Fruit fly (Drosophila melanogaster) whole organism, embryonic: ENCODE data around the gene CG9919.
A peak's percentile ranks its signal among the peaks of the same experiment; 100 is the strongest.

ENCODE experiments used
- B-H1 ChIP-seq: fragments of 200-800 bp; sonication (Bioruptor generic); IDR thresholded peaks from 3 replicates; pipeline ENCODE4 v1.3.6; 2022; ENCODE audit warnings: missing biosample characterization, missing genetic modification characterization
- CG10147 ChIP-seq: fragments of 200-800 bp; sonication (Bioruptor generic); optimal IDR thresholded peaks from 2 replicates; lab custom pipeline; 2019; ENCODE audit warnings: missing biosample characterization, mild to moderate bottlenecking, missing genetic modification characterization, moderate library complexity
- CG10209 ChIP-seq: fragments of 200-800 bp; sonication (Bioruptor generic); optimal IDR thresholded peaks from 3 replicates; lab custom pipeline; 2017; ENCODE audit warnings: missing biosample characterization, mild to moderate bottlenecking, missing genetic modification characterization, missing genetic modification reagents
- CG11504 ChIP-seq: fragments of 200-800 bp; sonication (Bioruptor generic); optimal IDR thresholded peaks from 3 replicates; lab custom pipeline; 2019; ENCODE audit warnings: missing biosample characterization, mild to moderate bottlenecking, missing genetic modification characterization, moderate library complexity
- CG11723 ChIP-seq: fragments of 200-800 bp; sonication (Bioruptor generic); optimal IDR thresholded peaks from 2 replicates; lab custom pipeline; 2017; ENCODE audit warnings: missing biosample characterization, mild to moderate bottlenecking, missing genetic modification characterization
- CG14014 ChIP-seq: fragments of 200-800 bp; sonication (Bioruptor generic); IDR thresholded peaks from 2 replicates; pipeline ENCODE4 v1.3.6; 2022; ENCODE audit warnings: missing biosample characterization, missing genetic modification characterization
- CG14710 ChIP-seq: fragments of 200-800 bp; sonication (Bioruptor generic); optimal IDR thresholded peaks from 3 replicates; lab custom pipeline; 2019; ENCODE audit warnings: missing biosample characterization, mild to moderate bottlenecking, missing genetic modification characterization, moderate library complexity
- CG15073 ChIP-seq: fragments of 200-800 bp; sonication (Bioruptor generic); optimal IDR thresholded peaks from 2 replicates; lab custom pipeline; 2016; ENCODE audit warnings: missing biosample characterization, missing genetic modification characterization
- CG16779 ChIP-seq: fragments of 200-800 bp; sonication (Bioruptor generic); IDR thresholded peaks from 2 replicates; pipeline ENCODE4 v1.3.6; 2022; ENCODE audit warnings: missing biosample characterization, missing genetic modification characterization
- CG17186 ChIP-seq: fragments of 200-800 bp; sonication (Bioruptor generic); optimal IDR thresholded peaks from 3 replicates; lab custom pipeline; 2017; ENCODE audit warnings: missing biosample characterization, missing genetic modification reagents, missing genetic modification characterization
- CG17612 ChIP-seq: fragments of 200-800 bp; sonication (Bioruptor generic); IDR thresholded peaks from 2 replicates; pipeline ENCODE4 v1.3.6; 2022; ENCODE audit warnings: missing biosample characterization, missing genetic modification characterization
- CG30431 ChIP-seq: fragments of 200-800 bp; sonication (Bioruptor generic); optimal IDR thresholded peaks from 2 replicates; lab custom pipeline; 2017; ENCODE audit warnings: missing biosample characterization, missing genetic modification characterization
- CG3163 ChIP-seq: fragments of 200-800 bp; sonication (Bioruptor generic); optimal IDR thresholded peaks from 3 replicates; lab custom pipeline; 2016; ENCODE audit warnings: missing biosample characterization, missing genetic modification characterization
- CG32532 ChIP-seq: fragments of 200-800 bp; sonication (Bioruptor generic); IDR thresholded peaks from 2 replicates; pipeline ENCODE4 v1.3.6; 2022; ENCODE audit warnings: missing biosample characterization, missing genetic modification characterization
- CG3407 ChIP-seq: fragments of 200-800 bp; sonication (Bioruptor generic); optimal IDR thresholded peaks from 2 replicates; lab custom pipeline; 2018; ENCODE audit warnings: missing biosample characterization, mild to moderate bottlenecking, missing genetic modification characterization
- CG34376 ChIP-seq: fragments of 200-800 bp; sonication (Bioruptor generic); optimal IDR thresholded peaks from 2 replicates; lab custom pipeline; 2018; ENCODE audit warnings: missing biosample characterization, mild to moderate bottlenecking, missing genetic modification characterization
- CG3838 ChIP-seq: fragments of 200-800 bp; sonication (Bioruptor generic); optimal IDR thresholded peaks from 3 replicates; lab custom pipeline; 2016; ENCODE audit warnings: missing biosample characterization, missing genetic modification characterization
- CG4282 ChIP-seq: fragments of 200-800 bp; sonication (Bioruptor generic); optimal IDR thresholded peaks from 2 replicates; lab custom pipeline; 2016; ENCODE audit warnings: missing biosample characterization, missing genetic modification characterization
- CG43689 ChIP-seq: fragments of 200-800 bp; sonication (Bioruptor generic); IDR thresholded peaks from 2 replicates; pipeline ENCODE4 v1.3.6; 2022; ENCODE audit warnings: missing biosample characterization, missing genetic modification characterization
- CG7963 ChIP-seq: fragments of 200-800 bp; sonication (Bioruptor generic); IDR thresholded peaks from 3 replicates; pipeline ENCODE4 v1.3.6; 2022; ENCODE audit warnings: missing biosample characterization, missing genetic modification characterization; ENCODE audit not compliant: partially characterized antibody
- CG8290 ChIP-seq, 3 experiments: fragments of 200-800 bp; sonication (Bioruptor generic); optimal IDR thresholded peaks; 2 replicates each; lab custom pipeline; 2016 to 2019; ENCODE audit warnings: missing biosample characterization in 3 of 3, missing genetic modification characterization in 3 of 3, mild to moderate bottlenecking in 2 of 3, moderate library complexity in 1 of 3
- Chrac-16 ChIP-seq: fragments of 200-800 bp; sonication (Bioruptor generic); optimal IDR thresholded peaks from 3 replicates; lab custom pipeline; 2016; ENCODE audit warnings: missing biosample characterization, missing genetic modification characterization
- CoRest ChIP-seq: fragments of 200-800 bp; sonication (Bioruptor generic); optimal IDR thresholded peaks from 3 replicates; lab custom pipeline; 2018; ENCODE audit warnings: missing biosample characterization, mild to moderate bottlenecking, missing genetic modification characterization, moderate library complexity
- CrebB ChIP-seq: fragments of 200-800 bp; sonication (Bioruptor generic); optimal IDR thresholded peaks from 3 replicates; lab custom pipeline; 2018; ENCODE audit warnings: missing biosample characterization, mild to moderate bottlenecking, missing genetic modification characterization
- D19B ChIP-seq: fragments of 200-800 bp; sonication (Bioruptor generic); optimal IDR thresholded peaks from 2 replicates; lab custom pipeline; 2017; ENCODE audit warnings: missing biosample characterization, mild to moderate bottlenecking, missing genetic modification characterization
- ERR ChIP-seq: fragments of 200-800 bp; sonication (Bioruptor generic); optimal IDR thresholded peaks from 2 replicates; lab custom pipeline; 2016; ENCODE audit warnings: missing biosample characterization, missing genetic modification characterization
- Ets97D ChIP-seq: fragments of 200-800 bp; sonication (Bioruptor generic); optimal IDR thresholded peaks from 3 replicates; lab custom pipeline; 2016; ENCODE audit warnings: missing biosample characterization, missing genetic modification characterization
- HLH3B ChIP-seq: fragments of 200-800 bp; sonication (Bioruptor generic); IDR thresholded peaks from 2 replicates; pipeline ENCODE4 v1.3.6; 2022; ENCODE audit warnings: missing biosample characterization, missing genetic modification characterization
- Lim3 ChIP-seq: fragments of 200-800 bp; sonication (Bioruptor generic); IDR thresholded peaks from 2 replicates; pipeline ENCODE4 v1.3.6; 2022; ENCODE audit warnings: missing biosample characterization, missing genetic modification characterization
- Nf-YC ChIP-seq: fragments of 200-800 bp; optimal IDR thresholded peaks from 3 replicates; lab custom pipeline; 2019; ENCODE audit warnings: missing biosample characterization, mild to moderate bottlenecking, missing genetic modification characterization, moderate library complexity
- Taf1 ChIP-seq: fragments of 200-800 bp; sonication (Bioruptor generic); IDR thresholded peaks from 2 replicates; pipeline ENCODE4 v1.3.6; 2022; ENCODE audit warnings: missing biosample characterization, missing genetic modification characterization
- Vsx1 ChIP-seq: fragments of 200-800 bp; sonication (Bioruptor generic); optimal IDR thresholded peaks from 2 replicates; lab custom pipeline; 2017; ENCODE audit warnings: missing biosample characterization, mild to moderate bottlenecking, missing genetic modification characterization, missing genetic modification reagents
- YL-1 ChIP-seq: fragments of 200-800 bp; sonication (Bioruptor generic); optimal IDR thresholded peaks from 3 replicates; lab custom pipeline; 2017; ENCODE audit warnings: missing biosample characterization, mild to moderate bottlenecking, missing genetic modification characterization
- az2 ChIP-seq: fragments of 200-800 bp; sonication (Bioruptor generic); optimal IDR thresholded peaks from 3 replicates; lab custom pipeline; 2016; ENCODE audit warnings: missing biosample characterization, missing genetic modification characterization
- br ChIP-seq: fragments of >200 bp; optimal IDR thresholded peaks from 2 replicates; lab custom pipeline; 2017
- disco-r ChIP-seq: fragments of 200-800 bp; sonication (Bioruptor generic); optimal IDR thresholded peaks from 2 replicates; lab custom pipeline; 2016; ENCODE audit warnings: missing biosample characterization, missing genetic modification characterization
- esg ChIP-seq: fragments of 200-800 bp; sonication (Bioruptor generic); conservative IDR thresholded peaks from 2 replicates; pipeline ENCODE4 v1.3.6; 2022; ENCODE audit warnings: missing biosample characterization, missing genetic modification characterization
- fd102C ChIP-seq: fragments of 200-800 bp; sonication (Bioruptor generic); optimal IDR thresholded peaks from 2 replicates; lab custom pipeline; 2018; ENCODE audit warnings: missing biosample characterization, mild to moderate bottlenecking, missing genetic modification characterization, moderate library complexity
- fd3F ChIP-seq: fragments of 200-800 bp; sonication (Bioruptor generic); optimal IDR thresholded peaks from 2 replicates; lab custom pipeline; 2018; ENCODE audit warnings: missing biosample characterization, mild to moderate bottlenecking, missing genetic modification characterization, moderate library complexity
- gem ChIP-seq: fragments of 200-800 bp; sonication (Bioruptor generic); optimal IDR thresholded peaks from 2 replicates; lab custom pipeline; 2019; ENCODE audit warnings: missing biosample characterization, mild to moderate bottlenecking, missing genetic modification characterization, moderate library complexity
- hth ChIP-seq: fragments of >200 bp; optimal IDR thresholded peaks from 2 replicates; lab custom pipeline; 2017; ENCODE audit warnings: inconsistent platforms
- kah ChIP-seq: fragments of 200-800 bp; sonication (Bioruptor generic); optimal IDR thresholded peaks from 2 replicates; lab custom pipeline; 2018; ENCODE audit warnings: missing biosample characterization, mild to moderate bottlenecking, missing genetic modification characterization
- ken ChIP-seq: fragments of 200-800 bp; sonication (Bioruptor generic); IDR thresholded peaks from 3 replicates; pipeline ENCODE4 v1.3.6; 2022; ENCODE audit warnings: missing biosample characterization, missing genetic modification characterization
- nerfin-2 ChIP-seq: fragments of 200-800 bp; sonication (Bioruptor generic); IDR thresholded peaks from 2 replicates; pipeline ENCODE4 v1.3.6; 2022; ENCODE audit warnings: missing biosample characterization, missing genetic modification characterization; ENCODE audit not compliant: partially characterized antibody
- oc ChIP-seq: fragments of 200-800 bp; sonication (Bioruptor generic); optimal IDR thresholded peaks from 2 replicates; lab custom pipeline; 2018; ENCODE audit warnings: missing biosample characterization, mild to moderate bottlenecking, missing genetic modification characterization, moderate library complexity
- salm ChIP-seq: fragments of 200-800 bp; sonication (Bioruptor generic); optimal IDR thresholded peaks from 2 replicates; lab custom pipeline; 2018; ENCODE audit warnings: missing biosample characterization, mild to moderate bottlenecking, missing genetic modification characterization
- sisA ChIP-seq: fragments of 200-800 bp; sonication (Bioruptor generic); IDR thresholded peaks from 2 replicates; pipeline ENCODE4 v1.3.6; 2022; ENCODE audit warnings: missing biosample characterization, missing genetic modification characterization
- sob ChIP-seq: fragments of 200-800 bp; sonication (Bioruptor generic); IDR thresholded peaks from 2 replicates; pipeline ENCODE4 v1.3.6; 2022; ENCODE audit warnings: missing biosample characterization, missing genetic modification characterization
- stc ChIP-seq: fragments of 200-800 bp; sonication (Bioruptor generic); IDR thresholded peaks from 2 replicates; pipeline ENCODE4 v1.3.6; 2022; ENCODE audit warnings: missing biosample characterization, missing genetic modification characterization
- tll ChIP-seq, 2 experiments: fragments of 200-800 bp in 1 of 2; fragments of >200 bp in 1 of 2; sonication (Bioruptor generic) in 1 of 2; optimal IDR thresholded peaks; 2 replicates each; lab custom pipeline; 2017 to 2019; ENCODE audit warnings: missing biosample characterization in 2 of 2, missing genetic modification characterization in 2 of 2, mild to moderate bottlenecking in 1 of 2, moderate library complexity in 1 of 2
- wek ChIP-seq: fragments of 200-800 bp; sonication (Bioruptor generic); optimal IDR thresholded peaks from 3 replicates; lab custom pipeline; 2018; ENCODE audit warnings: missing biosample characterization, mild to moderate bottlenecking, missing genetic modification characterization, moderate library complexity

CG9919 gene

DNA sequence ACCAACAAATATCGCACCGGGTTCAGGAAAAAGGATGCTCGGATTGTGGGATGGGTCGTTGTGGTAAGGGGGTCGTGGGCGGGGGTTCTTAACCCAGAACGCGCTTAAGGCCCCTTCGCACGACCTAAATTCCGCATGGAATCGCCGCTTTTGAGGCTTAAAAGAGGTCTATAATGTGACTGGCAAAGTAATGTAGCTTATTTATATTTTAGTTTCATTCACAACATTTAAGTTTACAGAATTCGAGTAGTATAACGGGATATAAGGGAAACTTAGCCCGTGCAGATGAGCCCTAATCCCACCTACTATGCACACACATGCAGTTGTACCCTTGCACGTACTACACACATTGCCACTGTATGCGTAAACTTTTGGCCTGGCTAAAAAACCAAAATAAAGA, 51.8 kb downstream of the CG9919 start (continued):
- TF ChIP-seq CG8290 (GFP tag; optimal IDR thresholded peaks at IDR 0.05; lab: Kevin White, UChicago) (peak; percentile 27), CG8290 (tag; optimal IDR thresholded peaks at IDR 0.05; lab: Kevin White, UChicago) (peak; percentile 63 to 79), Vsx1 (peak; percentile 80), CG32532 (peak; percentile 81), CG16779 (0 out of 2 replicates have a peak, but pooled peaks have one; percentile 62), CG3838 (peak; percentile 12), CG11723 (GFP tag; lab: Kevin White, UChicago) (peak; percentile 87), Ets97D (GFP tag; lab: Kevin White, UChicago) (no peak), CG14710 (peak; percentile 91), CG11504 (tag; lab: Kevin White, UChicago) (peak; percentile 82), CG30431 (GFP tag; lab: Kevin White, UChicago) (peak; percentile 89), HLH3B (GFP tag; lab: Robert Waterston, UW) (peak; percentile 85), YL-1 (GFP tag; lab: Kevin White, UChicago) (peak; percentile 51), oc (tag; lab: Kevin White, UChicago) (peak; percentile 75), CoRest (tag; lab: Kevin White, UChicago) (peak; percentile 80), wek (GFP tag; lab: Kevin White, UChicago) (peak; percentile 75), CG17186 (GFP tag; lab: Kevin White, UChicago) (peak; percentile 56), kah (GFP tag; lab: Kevin White, UChicago) (peak; percentile 76), esg (GFP tag; lab: Robert Waterston, UW) (peak; percentile 66), az2 (GFP tag; lab: Kevin White, UChicago) (peak; percentile 71), tll (GFP tag; optimal IDR thresholded peaks at IDR 0.05; lab: Kevin White, UChicago) (no peak), CrebB (tag; lab: Kevin White, UChicago) (peak; percentile 78), fd3F (GFP tag; lab: Kevin White, UChicago) (peak; percentile 72), ERR (GFP tag; lab: Kevin White, UChicago) (no peak), hth (lab: Kevin White, UChicago) (no peak), gem (peak; percentile 89), CG10209 (GFP tag; lab: Kevin White, UChicago) (peak; percentile 83), B-H1 (GFP tag; lab: Robert Waterston, UW) (peak; percentile 65), CG10147 (GFP tag; lab: Kevin White, UChicago) (peak; percentile 71), CG17612 (GFP tag; lab: Robert Waterston, UW) (peak; percentile 47; the same call in 1 of the 2 replicates), nerfin-2 (GFP tag; lab: Robert Waterston, UW) (no peak), Taf1 (GFP tag; lab: Robert Waterston, UW) (peak; percentile 56; the same call in 1 of the 2 replicates), Nf-YC (peak; percentile 82), sob (peak; percentile 59; the same call in 1 of the 2 replicates), CG34376 (GFP tag; lab: Kevin White, UChicago) (peak; percentile 69), CG4282 (no peak), D19B (GFP tag; lab: Kevin White, UChicago) (peak; percentile 35), CG7963 (GFP tag; lab: Robert Waterston, UW) (no peak), CG3407 (GFP tag; lab: Kevin White, UChicago) (peak; percentile 75), ken (GFP tag; lab: Robert Waterston, UW) (peak; percentile 83), CG15073 (GFP tag; lab: Kevin White, UChicago) (no peak), CG3163 (GFP tag; lab: Kevin White, UChicago) (no peak), Lim3 (GFP tag; lab: Robert Waterston, UW) (no peak), sisA (GFP tag; lab: Robert Waterston, UW) (peak; percentile 79), br (lab: Kevin White, UChicago) (no peak), CG43689 (GFP tag; lab: Robert Waterston, UW) (peak; percentile 45; the same call in 1 of the 2 replicates), stc (GFP tag; lab: Robert Waterston, UW) (peak; percentile 85), fd102C (peak; percentile 79), disco-r (GFP tag; lab: Kevin White, UChicago) (no peak), Chrac-16 (peak; percentile 42), CG14014 (GFP tag; lab: Robert Waterston, UW) (peak; percentile 70), salm (peak; percentile 82)
